Fruit fly (Drosophila melanogaster) whole organism, embryonic: ENCODE measurements around the gene CG31275.

Experiments
- Abd-B ChIP-seq: fragments of 200-800 bp; sonication (Bioruptor generic); optimal IDR thresholded peaks from 2 replicates; lab custom pipeline; 2018; ENCODE audit warnings: missing biosample characterization, mild to moderate bottlenecking, missing genetic modification characterization, moderate library complexity
- CG11247 ChIP-seq: fragments of 200-800 bp; sonication (Bioruptor generic); IDR thresholded peaks from 2 replicates; pipeline ENCODE4 v1.3.6; 2022; ENCODE audit warnings: missing biosample characterization, missing genetic modification characterization
- CG13424 ChIP-seq: fragments of 200-800 bp; sonication (Bioruptor generic); optimal IDR thresholded peaks from 2 replicates; lab custom pipeline; 2019; ENCODE audit warnings: missing biosample characterization, mild to moderate bottlenecking, missing genetic modification characterization, moderate library complexity
- CG14965 ChIP-seq: fragments of 200-800 bp; sonication (Bioruptor generic); optimal IDR thresholded peaks from 2 replicates; lab custom pipeline; 2016; ENCODE audit warnings: missing biosample characterization, missing genetic modification characterization, borderline replicate concordance
- CG16863 ChIP-seq: fragments of 200-800 bp; sonication (Bioruptor generic); optimal IDR thresholded peaks from 3 replicates; lab custom pipeline; 2016; ENCODE audit warnings: missing biosample characterization, missing genetic modification characterization
- CG1832 ChIP-seq: fragments of 200-800 bp; sonication (Bioruptor generic); optimal IDR thresholded peaks from 2 replicates; lab custom pipeline; 2017; ENCODE audit warnings: missing biosample characterization, mild to moderate bottlenecking, missing genetic modification characterization, inconsistent platforms
- CG18476 ChIP-seq: fragments of 200-800 bp; sonication (Bioruptor generic); optimal IDR thresholded peaks from 2 replicates; lab custom pipeline; 2016; ENCODE audit warnings: missing biosample characterization, mild to moderate bottlenecking, missing genetic modification characterization
- CG18764 ChIP-seq: fragments of 200-800 bp; sonication (Bioruptor generic); optimal IDR thresholded peaks from 3 replicates; lab custom pipeline; 2016; ENCODE audit warnings: missing biosample characterization, missing genetic modification characterization
- CG32532 ChIP-seq: fragments of 200-800 bp; sonication (Bioruptor generic); IDR thresholded peaks from 2 replicates; pipeline ENCODE4 v1.3.6; 2022; ENCODE audit warnings: missing biosample characterization, missing genetic modification characterization
- CG3726 ChIP-seq: fragments of 200-800 bp; sonication (Bioruptor generic); IDR thresholded peaks from 3 replicates; pipeline ENCODE4, ENCODE4 v1.3.6; 2022; ENCODE audit warnings: missing biosample characterization, missing genetic modification characterization
- CG43689 ChIP-seq: fragments of 200-800 bp; sonication (Bioruptor generic); IDR thresholded peaks from 2 replicates; pipeline ENCODE4 v1.3.6; 2022; ENCODE audit warnings: missing biosample characterization, missing genetic modification characterization
- CG6689 ChIP-seq: fragments of 200-800 bp; sonication (Bioruptor generic); IDR thresholded peaks from 2 replicates; pipeline ENCODE4 v1.3.6; 2022; ENCODE audit warnings: missing biosample characterization, missing genetic modification characterization
- CG7372 ChIP-seq: fragments of 200-800 bp; sonication (Bioruptor generic); IDR thresholded peaks from 2 replicates; pipeline ENCODE4 v1.3.6; 2022; ENCODE audit warnings: missing biosample characterization, missing genetic modification characterization
- CrebB ChIP-seq: fragments of 200-800 bp; sonication (Bioruptor generic); optimal IDR thresholded peaks from 3 replicates; lab custom pipeline; 2018; ENCODE audit warnings: missing biosample characterization, mild to moderate bottlenecking, missing genetic modification characterization
- Dip3 ChIP-seq: fragments of 200-800 bp; sonication (Bioruptor generic); optimal IDR thresholded peaks from 3 replicates; lab custom pipeline; 2016; ENCODE audit warnings: missing biosample characterization, missing genetic modification characterization
- E2f1 ChIP-seq: fragments of 200-800 bp; sonication (Bioruptor generic); IDR thresholded peaks from 2 replicates; pipeline ENCODE4 v1.3.6; 2022; ENCODE audit warnings: missing biosample characterization, missing genetic modification characterization
- Elba2 ChIP-seq: fragments of 200-800 bp; sonication (Bioruptor generic); optimal IDR thresholded peaks from 3 replicates; lab custom pipeline; 2016; ENCODE audit warnings: missing biosample characterization, missing genetic modification characterization
- Fer2 ChIP-seq: fragments of 200-800 bp; sonication (Bioruptor generic); optimal IDR thresholded peaks from 2 replicates; lab custom pipeline; 2018; ENCODE audit warnings: missing biosample characterization, mild to moderate bottlenecking, missing genetic modification characterization, moderate library complexity
- Hand ChIP-seq: fragments of 200-800 bp; sonication (Bioruptor generic); optimal IDR thresholded peaks from 2 replicates; lab custom pipeline; 2017; ENCODE audit warnings: mild to moderate bottlenecking, missing biosample characterization, missing genetic modification reagents, missing genetic modification characterization
- HmgD ChIP-seq: fragments of 200-800 bp; sonication (Bioruptor generic); optimal IDR thresholded peaks from 3 replicates; lab custom pipeline; 2016; ENCODE audit warnings: missing biosample characterization, missing genetic modification characterization
- Hsf ChIP-seq: fragments of 200-800 bp; sonication (Bioruptor generic); optimal IDR thresholded peaks from 3 replicates; lab custom pipeline; 2016; ENCODE audit warnings: missing biosample characterization, missing genetic modification characterization
- Mes4 ChIP-seq: fragments of 200-800 bp; sonication (Bioruptor generic); optimal IDR thresholded peaks from 2 replicates; lab custom pipeline; 2016; ENCODE audit warnings: missing biosample characterization, missing genetic modification characterization
- Nf-YC ChIP-seq: fragments of 200-800 bp; optimal IDR thresholded peaks from 3 replicates; lab custom pipeline; 2019; ENCODE audit warnings: missing biosample characterization, mild to moderate bottlenecking, missing genetic modification characterization, moderate library complexity
- NfI ChIP-seq: fragments of 200-800 bp; sonication (Bioruptor generic); optimal IDR thresholded peaks from 3 replicates; lab custom pipeline; 2018; ENCODE audit warnings: missing biosample characterization, mild to moderate bottlenecking, missing genetic modification characterization, moderate library complexity
- Ptx1 ChIP-seq: fragments of 200-800 bp; sonication (Bioruptor generic); IDR thresholded peaks from 2 replicates; pipeline ENCODE4 v1.3.6; 2022; ENCODE audit warnings: missing biosample characterization, missing genetic modification characterization
- ab ChIP-seq: fragments of 200-800 bp; sonication (Bioruptor generic); optimal IDR thresholded peaks from 2 replicates; lab custom pipeline; 2016; ENCODE audit warnings: missing biosample characterization, missing genetic modification characterization
- al ChIP-seq: fragments of 200-800 bp; sonication (Bioruptor generic); IDR thresholded peaks from 2 replicates; pipeline ENCODE4 v1.3.6; 2022; ENCODE audit warnings: missing biosample characterization, missing genetic modification characterization
- az2 ChIP-seq: fragments of 200-800 bp; sonication (Bioruptor generic); optimal IDR thresholded peaks from 3 replicates; lab custom pipeline; 2016; ENCODE audit warnings: missing biosample characterization, missing genetic modification characterization
- bcd ChIP-seq: fragments of 200-800 bp; sonication (Bioruptor generic); optimal IDR thresholded peaks from 2 replicates; lab custom pipeline; 2017; ENCODE audit warnings: missing biosample characterization, mild to moderate bottlenecking, missing genetic modification characterization
- bigmax ChIP-seq: fragments of 200-800 bp; sonication (Bioruptor generic); optimal IDR thresholded peaks from 2 replicates; lab custom pipeline; 2018; ENCODE audit warnings: missing biosample characterization, mild to moderate bottlenecking, missing genetic modification characterization
- br ChIP-seq: fragments of >200 bp; optimal IDR thresholded peaks from 2 replicates; lab custom pipeline; 2017
- btn ChIP-seq: fragments of 200-800 bp; sonication (Bioruptor generic); optimal IDR thresholded peaks from 2 replicates; lab custom pipeline; 2016; ENCODE audit warnings: missing biosample characterization, missing genetic modification characterization
- cad ChIP-seq: fragments of >200 bp; optimal IDR thresholded peaks from 2 replicates; lab custom pipeline; 2017; ENCODE audit warnings: missing biosample characterization, missing genetic modification characterization
- chn ChIP-seq: fragments of 200-800 bp; sonication (Bioruptor generic); optimal IDR thresholded peaks from 2 replicates; lab custom pipeline; 2016; ENCODE audit warnings: missing biosample characterization, missing genetic modification characterization
- corto ChIP-seq: fragments of 200-800 bp; sonication (Bioruptor generic); optimal IDR thresholded peaks from 2 replicates; lab custom pipeline; 2016; ENCODE audit warnings: missing biosample characterization, mild to moderate bottlenecking, missing genetic modification characterization, moderate library complexity
- fd3F ChIP-seq: fragments of 200-800 bp; sonication (Bioruptor generic); optimal IDR thresholded peaks from 2 replicates; lab custom pipeline; 2018; ENCODE audit warnings: missing biosample characterization, mild to moderate bottlenecking, missing genetic modification characterization, moderate library complexity
- fru ChIP-seq: fragments of >200 bp; optimal IDR thresholded peaks from 2 replicates; lab custom pipeline; 2017
- grau ChIP-seq: fragments of 200-800 bp; optimal IDR thresholded peaks from 3 replicates; lab custom pipeline; 2019; ENCODE audit warnings: missing biosample characterization, mild to moderate bottlenecking, missing genetic modification characterization, moderate library complexity
- gsb-n ChIP-seq: fragments of 200-800 bp; sonication (Bioruptor generic); optimal IDR thresholded peaks from 3 replicates; lab custom pipeline; 2018; ENCODE audit warnings: missing biosample characterization, mild to moderate bottlenecking, missing genetic modification characterization
- inv ChIP-seq: fragments of 200-800 bp; sonication (Bioruptor generic); IDR thresholded peaks from 2 replicates; pipeline ENCODE4 v1.3.6; 2022; ENCODE audit warnings: missing biosample characterization, missing genetic modification characterization; ENCODE audit not compliant: partially characterized antibody
- klu ChIP-seq: fragments of 200-800 bp; sonication (Bioruptor generic); IDR thresholded peaks from 2 replicates; pipeline ENCODE4 v1.3.6; 2022; ENCODE audit warnings: missing biosample characterization, missing genetic modification characterization
- lbe ChIP-seq: fragments of 200-800 bp; sonication (Bioruptor generic); optimal IDR thresholded peaks from 2 replicates; lab custom pipeline; 2016; ENCODE audit warnings: missing biosample characterization, mild to moderate bottlenecking, missing genetic modification characterization
- lmd ChIP-seq: fragments of 200-800 bp; sonication (Bioruptor generic); IDR thresholded peaks from 2 replicates; pipeline ENCODE4 v1.3.6; 2022; ENCODE audit warnings: missing biosample characterization, missing genetic modification characterization
- lola ChIP-seq, 3 experiments: fragments of >200 bp in 2 of 3; fragments of 200-800 bp in 1 of 3; sonication (Bioruptor generic) in 1 of 3; optimal IDR thresholded peaks; 2 replicates each; lab custom pipeline; 2017 to 2019; ENCODE audit warnings: missing biosample characterization in 3 of 3, missing genetic modification characterization in 3 of 3, mild to moderate bottlenecking in 1 of 3, moderate library complexity in 1 of 3
- mam ChIP-seq: fragments of 200-800 bp; sonication (Bioruptor generic); optimal IDR thresholded peaks from 3 replicates; lab custom pipeline; 2016; ENCODE audit warnings: missing biosample characterization, missing genetic modification characterization
- nmo ChIP-seq: fragments of 200-800 bp; sonication (Bioruptor generic); optimal IDR thresholded peaks from 2 replicates; lab custom pipeline; 2018; ENCODE audit warnings: missing biosample characterization, mild to moderate bottlenecking, missing genetic modification characterization, moderate library complexity
- pho ChIP-seq: fragments of 200-800 bp; sonication (Bioruptor generic); optimal IDR thresholded peaks from 2 replicates; lab custom pipeline; 2016; ENCODE audit warnings: missing biosample characterization, missing genetic modification characterization
- ro ChIP-seq: fragments of 200-800 bp; sonication (Bioruptor generic); IDR thresholded peaks from 2 replicates; pipeline ENCODE4 v1.3.6; 2022; ENCODE audit warnings: missing biosample characterization, missing genetic modification characterization
- run ChIP-seq: fragments of 200-800 bp; sonication (Bioruptor generic); optimal IDR thresholded peaks from 3 replicates; lab custom pipeline; 2018; ENCODE audit warnings: missing biosample characterization, mild to moderate bottlenecking, missing genetic modification characterization
- salm ChIP-seq: fragments of 200-800 bp; sonication (Bioruptor generic); optimal IDR thresholded peaks from 2 replicates; lab custom pipeline; 2018; ENCODE audit warnings: missing biosample characterization, mild to moderate bottlenecking, missing genetic modification characterization
- slou ChIP-seq: fragments of 200-800 bp; sonication (Bioruptor generic); optimal IDR thresholded peaks from 3 replicates; lab custom pipeline; 2016; ENCODE audit warnings: missing biosample characterization, missing genetic modification characterization

CG31275 gene

dm6 chr3R:16748558-16749172 lies 2.5 kb downstream of the CG31275 start (continued):
- TF ChIP-seq fd3F (GFP tag; lab: Kevin White, UChicago) (no peak), CG43689 (GFP tag; lab: Robert Waterston, UW) (no peak), CG13424 (tag; lab: Kevin White, UChicago) (peak; percentile 3), nmo (GFP tag; lab: Kevin White, UChicago) (peak; percentile 51), Dip3 (GFP tag; lab: Kevin White, UChicago) (peak; percentile 3), al (GFP tag; lab: Robert Waterston, UW) (no peak), cad (peak; percentile 94), E2f1 (peak; percentile 26; the same call in 1 of the 2 replicates), Abd-B (GFP tag; lab: Kevin White, UChicago) (no peak), pho (GFP tag; lab: Kevin White, UChicago) (no peak), lmd (no peak), Mes4 (GFP tag; lab: Kevin White, UChicago) (no peak), gsb-n (tag; lab: Kevin White, UChicago) (peak; percentile 14), az2 (GFP tag; lab: Kevin White, UChicago) (peak; percentile 63), slou (no peak), btn (GFP tag; lab: Kevin White, UChicago) (peak; percentile 13), salm (no peak), CG3726 (GFP tag; lab: Robert Waterston, UW) (no peak), CG18764 (peak; percentile 3), br (no peak), lbe (GFP tag; lab: Kevin White, UChicago) (no peak), inv (GFP tag; lab: Robert Waterston, UW) (peak; percentile 25; the same call in 1 of the 2 replicates), lola (GFP tag; optimal IDR thresholded peaks at IDR 0.05; lab: Kevin White, UChicago) (peak in 1 of 3 experiments; percentile 19), chn (GFP tag; lab: Kevin White, UChicago) (peak; percentile 27), ro (no peak), Hsf (GFP tag; lab: Kevin White, UChicago) (peak; percentile 69), Ptx1 (GFP tag; lab: Robert Waterston, UW) (peak; percentile 51; the same call in 1 of the 2 replicates), Fer2 (tag; lab: Kevin White, UChicago) (no peak), Nf-YC (tag; lab: Kevin White, UChicago) (peak; percentile 46), mam (GFP tag; lab: Kevin White, UChicago) (peak; percentile 17), CG11247 (GFP tag; lab: Robert Waterston, UW) (no peak; the same call in 1 of the 2 replicates), fru (lab: Kevin White, UChicago) (no peak), CG32532 (GFP tag; lab: Robert Waterston, UW) (peak; percentile 52; the same call in 1 of the 2 replicates), CG6689 (GFP tag; lab: Robert Waterston, UW) (no peak), Hand (GFP tag; lab: Kevin White, UChicago) (no peak), CG14965 (GFP tag; lab: Kevin White, UChicago) (peak; percentile 37), klu (GFP tag; lab: Robert Waterston, UW) (no peak), bcd (GFP tag; lab: Kevin White, UChicago) (no peak), CG1832 (GFP tag; lab: Kevin White, UChicago) (no peak), HmgD (GFP tag; lab: Kevin White, UChicago) (peak; percentile 51), CG7372 (GFP tag; lab: Robert Waterston, UW) (no peak), NfI (peak; percentile 55), CG16863 (peak; percentile 45), grau (tag; lab: Kevin White, UChicago) (peak; percentile 44), run (tag; lab: Kevin White, UChicago) (no peak), CrebB (tag; lab: Kevin White, UChicago) (no peak), CG18476 (GFP tag; lab: Kevin White, UChicago) (no peak), bigmax (GFP tag; lab: Kevin White, UChicago) (no peak), ab (GFP tag; lab: Kevin White, UChicago) (peak; percentile 27), corto (GFP tag; lab: Kevin White, UChicago) (no peak), Elba2 (GFP tag; lab: Kevin White, UChicago) (no peak)
